Fruit fly (Drosophila melanogaster) whole organism, embryonic: Measurements from ENCODE around the gene CG14881.

ENCODE experiments used
- Atf6 ChIP-seq: fragments of 200-800 bp; sonication (Bioruptor generic); IDR thresholded peaks from 2 replicates; pipeline ENCODE4 v1.3.6; 2022; ENCODE audit warnings: missing biosample characterization, missing genetic modification characterization
- Awh ChIP-seq: fragments of 200-800 bp; sonication (Bioruptor generic); IDR thresholded peaks from 2 replicates; pipeline ENCODE4, ENCODE4 v1.3.6; 2022; ENCODE audit warnings: missing biosample characterization, missing genetic modification characterization
- CG10274 ChIP-seq: fragments of 200-800 bp; sonication (Bioruptor generic); optimal IDR thresholded peaks from 3 replicates; lab custom pipeline; 2017; ENCODE audit warnings: missing biosample characterization, mild to moderate bottlenecking, missing genetic modification characterization
- CG10959 ChIP-seq: fragments of 200-800 bp; sonication (Bioruptor generic); IDR thresholded peaks from 2 replicates; pipeline ENCODE4 v1.3.6; 2022; ENCODE audit warnings: missing biosample characterization, missing genetic modification characterization
- CG11695 ChIP-seq: fragments of 200-800 bp; sonication (Bioruptor generic); IDR thresholded peaks from 3 replicates; pipeline ENCODE4 v1.3.6; 2022; ENCODE audit warnings: missing biosample characterization, missing genetic modification characterization
- CG12071 ChIP-seq: fragments of 200-800 bp; sonication (Bioruptor generic); optimal IDR thresholded peaks from 3 replicates; lab custom pipeline; 2018; ENCODE audit warnings: missing biosample characterization, mild to moderate bottlenecking, missing genetic modification characterization
- CG12769 ChIP-seq: fragments of 200-800 bp; sonication (Bioruptor generic); optimal IDR thresholded peaks from 2 replicates; lab custom pipeline; 2019; ENCODE audit warnings: missing biosample characterization, mild to moderate bottlenecking, missing genetic modification characterization, moderate library complexity
- CG13894 ChIP-seq: fragments of 200-800 bp; sonication (Bioruptor generic); optimal IDR thresholded peaks from 3 replicates; lab custom pipeline; 2018; ENCODE audit warnings: missing biosample characterization, mild to moderate bottlenecking, missing genetic modification characterization, moderate library complexity
- CG14710 ChIP-seq: fragments of 200-800 bp; sonication (Bioruptor generic); optimal IDR thresholded peaks from 3 replicates; lab custom pipeline; 2019; ENCODE audit warnings: missing biosample characterization, mild to moderate bottlenecking, missing genetic modification characterization, moderate library complexity
- CG15479 ChIP-seq: fragments of 200-800 bp; sonication (Bioruptor generic); optimal IDR thresholded peaks from 3 replicates; lab custom pipeline; 2019; ENCODE audit warnings: missing biosample characterization, mild to moderate bottlenecking, missing genetic modification characterization, moderate library complexity
- CG16779 ChIP-seq: fragments of 200-800 bp; sonication (Bioruptor generic); IDR thresholded peaks from 2 replicates; pipeline ENCODE4 v1.3.6; 2022; ENCODE audit warnings: missing biosample characterization, missing genetic modification characterization
- CG2199 ChIP-seq: fragments of 200-800 bp; sonication (Bioruptor generic); IDR thresholded peaks from 3 replicates; pipeline ENCODE4 v1.3.6; 2022; ENCODE audit warnings: missing biosample characterization, missing genetic modification characterization
- CG33557 ChIP-seq: fragments of 200-800 bp; sonication (Bioruptor generic); optimal IDR thresholded peaks from 2 replicates; lab custom pipeline; 2019; ENCODE audit warnings: missing biosample characterization, mild to moderate bottlenecking, missing genetic modification characterization, moderate library complexity
- CG4404 ChIP-seq: fragments of 200-800 bp; sonication (Bioruptor generic); IDR thresholded peaks from 2 replicates; pipeline ENCODE4 v1.3.6; 2022; ENCODE audit warnings: missing biosample characterization, missing genetic modification characterization
- CG4820 ChIP-seq: fragments of 200-800 bp; sonication (Bioruptor generic); optimal IDR thresholded peaks from 3 replicates; lab custom pipeline; 2016; ENCODE audit warnings: missing biosample characterization, missing genetic modification characterization
- Doc3 ChIP-seq: fragments of 200-800 bp; sonication (Bioruptor generic); IDR thresholded peaks from 3 replicates; pipeline ENCODE4 v1.3.6; 2022; ENCODE audit warnings: missing biosample characterization, missing genetic modification characterization; ENCODE audit not compliant: partially characterized antibody
- Drgx ChIP-seq: fragments of 200-800 bp; sonication (Bioruptor generic); IDR thresholded peaks from 2 replicates; pipeline ENCODE4 v1.3.6; 2022; ENCODE audit warnings: missing biosample characterization, missing genetic modification characterization
- Fer3 ChIP-seq: fragments of 200-800 bp; sonication (Bioruptor generic); optimal IDR thresholded peaks from 2 replicates; lab custom pipeline; 2018; ENCODE audit warnings: missing biosample characterization, mild to moderate bottlenecking, missing genetic modification characterization, moderate library complexity
- Hand ChIP-seq: fragments of 200-800 bp; sonication (Bioruptor generic); optimal IDR thresholded peaks from 2 replicates; lab custom pipeline; 2017; ENCODE audit warnings: mild to moderate bottlenecking, missing biosample characterization, missing genetic modification reagents, missing genetic modification characterization
- Kr ChIP-seq: fragments of 200-800 bp; sonication (Bioruptor generic); optimal IDR thresholded peaks from 2 replicates; lab custom pipeline; 2017; ENCODE audit warnings: missing biosample characterization, mild to moderate bottlenecking, missing genetic modification characterization
- Lpt ChIP-seq: fragments of >200 bp; optimal IDR thresholded peaks from 2 replicates; lab custom pipeline; 2018; ENCODE audit warnings: missing biosample characterization, missing genetic modification characterization
- Med ChIP-seq: fragments of 200-800 bp; sonication (Bioruptor generic); peaks from one replicate; lab custom pipeline; 2016; ENCODE audit warnings: missing biosample characterization, missing genetic modification characterization, mild to moderate bottlenecking, inconsistent platforms, moderate library complexity
- Neu2 ChIP-seq: fragments of 200-800 bp; sonication (Bioruptor generic); optimal IDR thresholded peaks from 3 replicates; lab custom pipeline; 2016; ENCODE audit warnings: missing biosample characterization, missing genetic modification characterization, borderline replicate concordance
- TFAM ChIP-seq: fragments of 200-800 bp; sonication (Bioruptor generic); optimal IDR thresholded peaks from 2 replicates; lab custom pipeline; 2017; ENCODE audit warnings: missing biosample characterization, missing genetic modification characterization, inconsistent platforms
- Usf ChIP-seq: fragments of 200-800 bp; sonication (Bioruptor generic); optimal IDR thresholded peaks from 2 replicates; lab custom pipeline; 2017; ENCODE audit warnings: missing genotype, missing biosample characterization, missing genetic modification characterization
- Xbp1 ChIP-seq: fragments of 200-800 bp; sonication (Bioruptor generic); optimal IDR thresholded peaks from 3 replicates; lab custom pipeline; 2016; ENCODE audit warnings: missing biosample characterization, mild to moderate bottlenecking, missing genetic modification characterization
- abd-A ChIP-seq: fragments of 200-800 bp; sonication (Bioruptor generic); optimal IDR thresholded peaks from 3 replicates; lab custom pipeline; 2019; ENCODE audit warnings: missing biosample characterization, mild to moderate bottlenecking, missing genetic modification characterization, moderate library complexity
- en ChIP-seq: fragments of 200-800 bp; sonication (Bioruptor generic); optimal IDR thresholded peaks from 2 replicates; lab custom pipeline; 2016; ENCODE audit warnings: missing biosample characterization, missing genetic modification characterization
- fu2 ChIP-seq: fragments of 200-800 bp; sonication (Bioruptor generic); optimal IDR thresholded peaks from 2 replicates; lab custom pipeline; 2016; ENCODE audit warnings: missing biosample characterization, missing genetic modification characterization
- gcm ChIP-seq: fragments of 200-800 bp; sonication (Bioruptor generic); optimal IDR thresholded peaks from 2 replicates; lab custom pipeline; 2019; ENCODE audit warnings: missing biosample characterization, mild to moderate bottlenecking, missing genetic modification characterization, moderate library complexity
- grn ChIP-seq: fragments of 200-800 bp; sonication (Bioruptor generic); optimal IDR thresholded peaks from 3 replicates; lab custom pipeline; 2017; ENCODE audit warnings: missing biosample characterization, missing genetic modification characterization
- gro ChIP-seq: fragments of 200-800 bp; sonication (Bioruptor generic); optimal IDR thresholded peaks from 2 replicates; lab custom pipeline; 2016; ENCODE audit warnings: missing biosample characterization, missing genetic modification characterization
- jumu ChIP-seq: fragments of 200-800 bp; sonication (Bioruptor generic); optimal IDR thresholded peaks from 3 replicates; lab custom pipeline; 2016; ENCODE audit warnings: missing biosample characterization, missing genetic modification characterization
- ken ChIP-seq: fragments of 200-800 bp; sonication (Bioruptor generic); IDR thresholded peaks from 3 replicates; pipeline ENCODE4 v1.3.6; 2022; ENCODE audit warnings: missing biosample characterization, missing genetic modification characterization
- knrl ChIP-seq: fragments of 200-800 bp; sonication (Bioruptor generic); IDR thresholded peaks from 3 replicates; pipeline ENCODE4 v1.3.6; 2022; ENCODE audit warnings: missing biosample characterization, missing genetic modification characterization; ENCODE audit not compliant: partially characterized antibody
- pan ChIP-seq, 4 experiments: fragments of >200 bp in 3 of 4; fragments of 200-800 bp in 1 of 4; sonication (Bioruptor generic) in 1 of 4; optimal IDR thresholded peaks in 3 of 4; IDR thresholded peaks in 1 of 4; 2 replicates each; pipeline versions ENCODE4 v1.3.6 to Lab custom; 2017 to 2022; ENCODE audit warnings: missing biosample characterization in 2 of 4, missing genetic modification characterization in 2 of 4, mixed read lengths in 1 of 4
- pb ChIP-seq: fragments of 200-800 bp; sonication (Bioruptor generic); optimal IDR thresholded peaks from 3 replicates; lab custom pipeline; 2016; ENCODE audit warnings: missing biosample characterization, missing genetic modification characterization
- pfk ChIP-seq: fragments of 200-800 bp; sonication (Bioruptor generic); optimal IDR thresholded peaks from 2 replicates; lab custom pipeline; 2018; ENCODE audit warnings: missing biosample characterization, mild to moderate bottlenecking, missing genetic modification characterization, moderate library complexity
- prd ChIP-seq, 3 experiments: fragments of >200 bp in 2 of 3; fragments of 200-800 bp in 1 of 3; sonication (Bioruptor generic) in 1 of 3; optimal IDR thresholded peaks in 2 of 3; IDR thresholded peaks in 1 of 3; 2 replicates in 2 of 3; 3 replicates in 1 of 3; pipeline versions ENCODE4 v1.3.6 to Lab custom; 2017 to 2022; ENCODE audit warnings: missing biosample characterization in 1 of 3, missing genetic modification characterization in 1 of 3
- pros ChIP-seq: fragments of 200-800 bp; sonication (Bioruptor generic); optimal IDR thresholded peaks from 3 replicates; lab custom pipeline; 2019; ENCODE audit warnings: missing biosample characterization, mild to moderate bottlenecking, missing genetic modification characterization, moderate library complexity
- ro ChIP-seq: fragments of 200-800 bp; sonication (Bioruptor generic); IDR thresholded peaks from 2 replicates; pipeline ENCODE4 v1.3.6; 2022; ENCODE audit warnings: missing biosample characterization, missing genetic modification characterization
- salm ChIP-seq: fragments of 200-800 bp; sonication (Bioruptor generic); optimal IDR thresholded peaks from 2 replicates; lab custom pipeline; 2018; ENCODE audit warnings: missing biosample characterization, mild to moderate bottlenecking, missing genetic modification characterization
- slou ChIP-seq: fragments of 200-800 bp; sonication (Bioruptor generic); optimal IDR thresholded peaks from 3 replicates; lab custom pipeline; 2016; ENCODE audit warnings: missing biosample characterization, missing genetic modification characterization
- slp2 ChIP-seq: fragments of 200-800 bp; sonication (Bioruptor generic); optimal IDR thresholded peaks from 2 replicates; lab custom pipeline; 2016; ENCODE audit warnings: missing biosample characterization, missing genetic modification characterization
- so ChIP-seq: fragments of 200-800 bp; sonication (Bioruptor generic); IDR thresholded peaks from 3 replicates; pipeline ENCODE4 v1.3.6; 2022; ENCODE audit warnings: missing biosample characterization, missing genetic modification characterization
- stc ChIP-seq: fragments of 200-800 bp; sonication (Bioruptor generic); IDR thresholded peaks from 2 replicates; pipeline ENCODE4 v1.3.6; 2022; ENCODE audit warnings: missing biosample characterization, missing genetic modification characterization
- sug ChIP-seq: fragments of 200-800 bp; optimal IDR thresholded peaks from 2 replicates; lab custom pipeline; 2019; ENCODE audit warnings: missing biosample characterization, mild to moderate bottlenecking, missing genetic modification characterization, moderate library complexity
- vnd ChIP-seq: fragments of 200-800 bp; sonication (Bioruptor generic); IDR thresholded peaks from 3 replicates; pipeline ENCODE4 v1.3.6; 2022; ENCODE audit warnings: missing biosample characterization, missing genetic modification characterization; ENCODE audit not compliant: partially characterized antibody
- vvl ChIP-seq: fragments of 200-800 bp; sonication (Bioruptor generic); IDR thresholded peaks from 2 replicates; pipeline ENCODE4 v1.3.6; 2022; ENCODE audit warnings: missing biosample characterization, missing genetic modification characterization
- wek ChIP-seq: fragments of 200-800 bp; sonication (Bioruptor generic); optimal IDR thresholded peaks from 3 replicates; lab custom pipeline; 2018; ENCODE audit warnings: missing biosample characterization, mild to moderate bottlenecking, missing genetic modification characterization, moderate library complexity

CG14881 gene

dm6 chr3R:16431707-16432106 lies 3.0 kb upstream of the CG14881 start (continued):
- TF ChIP-seq sug (tag; lab: Kevin White, UChicago), result no peak
- peak; percentile 24 for TF ChIP-seq CG14710 (tag; lab: Kevin White, UChicago)
- no peak for TF ChIP-seq Usf (GFP tag; lab: Kevin White, UChicago)
- no peak for TF ChIP-seq stc (GFP tag; lab: Robert Waterston, UW)
- no peak for TF ChIP-seq Awh (GFP tag; lab: Robert Waterston, UW)
- TF ChIP-seq Med (GFP tag; lab: Kevin White, UChicago), result peak; percentile 95
- no peak for TF ChIP-seq grn
- TF ChIP-seq CG16779 (GFP tag; lab: Robert Waterston, UW), result no peak
- TF ChIP-seq pan (optimal IDR thresholded peaks at IDR 0.05; lab: Kevin White, UChicago), result no peak
- TF ChIP-seq pan (GFP tag; optimal IDR thresholded peaks at IDR 0.05 in 1 of 2, IDR thresholded peaks at IDR 0.05 in 1 of 2), result peak in 1 of 2 experiments; percentile 59
- peak; percentile 15 for TF ChIP-seq CG4820 (GFP tag; lab: Kevin White, UChicago)
- no peak for TF ChIP-seq fu2 (GFP tag; lab: Kevin White, UChicago)
- TF ChIP-seq Kr (GFP tag; lab: Kevin White, UChicago), result no peak
- TF ChIP-seq pb (GFP tag; lab: Kevin White, UChicago), result peak; percentile 8
- peak; percentile 13 for TF ChIP-seq CG33557
- TF ChIP-seq TFAM (GFP tag; lab: Kevin White, UChicago), result no peak
- no peak; the same call in 1 of the 2 replicates for TF ChIP-seq CG10959 (GFP tag; lab: Robert Waterston, UW)
- no peak for TF ChIP-seq CG13894 (tag; lab: Kevin White, UChicago)
- no peak for TF ChIP-seq CG12769
- peak; percentile 81; the same call in 2 of the 3 replicates for TF ChIP-seq CG2199
- TF ChIP-seq CG4404 (GFP tag; lab: Robert Waterston, UW), result no peak
- TF ChIP-seq pros (GFP tag; lab: Kevin White, UChicago), result no peak
- TF ChIP-seq CG11695 (GFP tag; lab: Robert Waterston, UW), result no peak
- no peak for TF ChIP-seq slou (GFP tag; lab: Kevin White, UChicago)
- peak; percentile 71 for TF ChIP-seq wek (GFP tag; lab: Kevin White, UChicago)
- no peak for TF ChIP-seq Drgx (GFP tag; lab: Robert Waterston, UW)
- TF ChIP-seq Fer3, result no peak
- TF ChIP-seq pfk, result no peak
- TF ChIP-seq Atf6 (GFP tag; lab: Robert Waterston, UW), result no peak
- no peak for TF ChIP-seq so (GFP tag; lab: Robert Waterston, UW)
- TF ChIP-seq knrl (GFP tag; lab: Robert Waterston, UW), result peak; percentile 73
- no peak for TF ChIP-seq prd (optimal IDR thresholded peaks at IDR 0.05; lab: Kevin White, UChicago)
- peak; percentile 51 for TF ChIP-seq prd (GFP tag; IDR thresholded peaks at IDR 0.05; lab: Robert Waterston, UW)
- peak; percentile 45; the same call in 2 of the 3 replicates for TF ChIP-seq vnd (GFP tag; lab: Robert Waterston, UW)
- no peak for TF ChIP-seq slp2 (GFP tag; lab: Kevin White, UChicago)
- TF ChIP-seq CG15479 (GFP tag; lab: Kevin White, UChicago), result no peak
- peak; percentile 2 for TF ChIP-seq jumu (GFP tag; lab: Kevin White, UChicago)
- no peak for TF ChIP-seq Doc3
- TF ChIP-seq ken (GFP tag; lab: Robert Waterston, UW), result peak; percentile 65; the same call in 1 of the 3 replicates
- TF ChIP-seq Neu2 (GFP tag; lab: Kevin White, UChicago), result no peak
- no peak for TF ChIP-seq abd-A (tag; lab: Kevin White, UChicago)
- no peak for TF ChIP-seq Hand (GFP tag; lab: Kevin White, UChicago)
- peak; percentile 67 for TF ChIP-seq Xbp1 (GFP tag; lab: Kevin White, UChicago)
- no peak for TF ChIP-seq en
- TF ChIP-seq ro (GFP tag; lab: Robert Waterston, UW), result no peak
- TF ChIP-seq gro (GFP tag; lab: Kevin White, UChicago), result peak; percentile 71
- peak; percentile 76 for TF ChIP-seq vvl (GFP tag; lab: Robert Waterston, UW)
- TF ChIP-seq gcm, result peak; percentile 14
- TF ChIP-seq Lpt (GFP tag; lab: Kevin White, UChicago), result no peak
- TF ChIP-seq salm (tag; lab: Kevin White, UChicago), result no peak
- TF ChIP-seq CG12071 (GFP tag; lab: Kevin White, UChicago), result peak; percentile 26
- no peak for TF ChIP-seq CG10274 (GFP tag; lab: Kevin White, UChicago)
